Fruit fly (Drosophila melanogaster) whole organism, prepupa: ENCODE data around the gene mei-218.
A peak's percentile ranks its signal among the peaks of the same experiment; 100 is the strongest.

ENCODE experiments used
- Blimp-1 ChIP-seq: fragments of 200-800 bp; sonication (Bioruptor generic); optimal IDR thresholded peaks from 3 replicates; lab custom pipeline; 2017; ENCODE audit warnings: missing biosample characterization, missing genetic modification characterization, mild to moderate bottlenecking, moderate library complexity, missing genetic modification reagents
- CG10631 ChIP-seq: fragments of 200-800 bp; sonication (Bioruptor generic); optimal IDR thresholded peaks from 2 replicates; lab custom pipeline; 2016; ENCODE audit warnings: missing biosample characterization, missing genetic modification characterization
- CG10669 ChIP-seq: fragments of 200-800 bp; sonication (Bioruptor generic); optimal IDR thresholded peaks from 3 replicates; lab custom pipeline; 2018; ENCODE audit warnings: missing biosample characterization, mild to moderate bottlenecking, missing genetic modification characterization, moderate library complexity
- CG11294 ChIP-seq: fragments of 200-800 bp; sonication (Bioruptor generic); IDR thresholded peaks from 2 replicates; pipeline ENCODE4 v1.3.6; 2022; ENCODE audit warnings: missing biosample characterization, missing genetic modification characterization
- CG11762 ChIP-seq: fragments of 200-800 bp; sonication (Bioruptor generic); optimal IDR thresholded peaks from 3 replicates; lab custom pipeline; 2016; ENCODE audit warnings: missing biosample characterization, missing genetic modification characterization; ENCODE audit not compliant: insufficient read depth
- CG11902 ChIP-seq: fragments of 200-800 bp; sonication (Bioruptor generic); optimal IDR thresholded peaks from 3 replicates; lab custom pipeline; 2016; ENCODE audit warnings: missing biosample characterization, missing genetic modification characterization
- CG15336 ChIP-seq: fragments of 200-800 bp; sonication (Bioruptor generic); IDR thresholded peaks from 2 replicates; pipeline ENCODE4 v1.3.6; 2022; ENCODE audit warnings: missing biosample characterization, missing genetic modification characterization
- CG1621 ChIP-seq: fragments of 200-800 bp; sonication (Bioruptor generic); optimal IDR thresholded peaks from 3 replicates; lab custom pipeline; 2018; ENCODE audit warnings: missing biosample characterization, mild to moderate bottlenecking, missing genetic modification characterization
- CG31627 ChIP-seq: fragments of 200-800 bp; sonication (Bioruptor generic); optimal IDR thresholded peaks from 3 replicates; lab custom pipeline; 2016; ENCODE audit warnings: missing biosample characterization, missing genetic modification characterization
- CG32006 ChIP-seq: fragments of 200-800 bp; sonication (Bioruptor generic); optimal IDR thresholded peaks from 3 replicates; lab custom pipeline; 2017; ENCODE audit warnings: missing biosample characterization, mild to moderate bottlenecking, missing genetic modification characterization
- CG34406 ChIP-seq: fragments of 200-800 bp; sonication (Bioruptor generic); optimal IDR thresholded peaks from 3 replicates; lab custom pipeline; 2016; ENCODE audit warnings: missing biosample characterization, missing genetic modification characterization
- CG3919 ChIP-seq: fragments of 200-800 bp; sonication (Bioruptor generic); optimal IDR thresholded peaks from 3 replicates; lab custom pipeline; 2016; ENCODE audit warnings: missing biosample characterization, missing genetic modification characterization
- CG4318 ChIP-seq: fragments of 200-800 bp; sonication (Bioruptor generic); optimal IDR thresholded peaks from 3 replicates; lab custom pipeline; 2017; ENCODE audit warnings: missing biosample characterization, mild to moderate bottlenecking, missing genetic modification characterization
- CG6792 ChIP-seq: fragments of 200-800 bp; sonication (Bioruptor generic); optimal IDR thresholded peaks from 3 replicates; lab custom pipeline; 2016; ENCODE audit warnings: missing biosample characterization, missing genetic modification characterization
- CG6808 ChIP-seq: fragments of 200-800 bp; sonication (Bioruptor generic); optimal IDR thresholded peaks from 3 replicates; lab custom pipeline; 2017; ENCODE audit warnings: missing biosample characterization, missing genetic modification characterization, mild to moderate bottlenecking, moderate library complexity, missing genetic modification reagents
- CG6854 ChIP-seq: fragments of 200-800 bp; sonication (Bioruptor generic); optimal IDR thresholded peaks from 2 replicates; lab custom pipeline; 2017; ENCODE audit warnings: missing biosample characterization, mild to moderate bottlenecking, missing genetic modification characterization
- CG7368 ChIP-seq: fragments of 200-800 bp; sonication (Bioruptor generic); optimal IDR thresholded peaks from 3 replicates; lab custom pipeline; 2016; ENCODE audit warnings: missing biosample characterization, missing genetic modification characterization
- CG9139 ChIP-seq: fragments of 200-800 bp; sonication (Bioruptor generic); optimal IDR thresholded peaks from 3 replicates; lab custom pipeline; 2017; ENCODE audit warnings: missing biosample characterization, mild to moderate bottlenecking, missing genetic modification characterization
- Eip75B ChIP-seq: fragments of 200-800 bp; sonication (Bioruptor generic); optimal IDR thresholded peaks from 3 replicates; lab custom pipeline; 2016; ENCODE audit warnings: missing biosample characterization, missing genetic modification characterization
- Eip93F ChIP-seq: fragments of 200-800 bp; sonication (Bioruptor generic); optimal IDR thresholded peaks from 2 replicates; lab custom pipeline; 2016; ENCODE audit warnings: missing biosample characterization, mild to moderate bottlenecking, missing genetic modification characterization
- Ets21C ChIP-seq: fragments of 200-800 bp; sonication (Bioruptor generic); optimal IDR thresholded peaks from 3 replicates; lab custom pipeline; 2016; ENCODE audit warnings: missing biosample characterization, missing genetic modification characterization
- Ets96B ChIP-seq: fragments of 200-800 bp; optimal IDR thresholded peaks from 2 replicates; lab custom pipeline; 2019; ENCODE audit warnings: missing biosample characterization, mild to moderate bottlenecking, missing genetic modification characterization, moderate library complexity
- Gug ChIP-seq: fragments of 200-800 bp; sonication (Bioruptor generic); IDR thresholded peaks from 2 replicates; pipeline ENCODE4 v1.3.6; 2022; ENCODE audit warnings: missing biosample characterization, missing genetic modification characterization
- Hr38 ChIP-seq: sonication (Bioruptor generic); optimal IDR thresholded peaks from 2 replicates; lab custom pipeline; 2016; ENCODE audit warnings: missing biosample characterization, missing genetic modification characterization
- Hr39 ChIP-seq: fragments of 200-800 bp; sonication (Bioruptor generic); optimal IDR thresholded peaks from 2 replicates; lab custom pipeline; 2016; ENCODE audit warnings: missing biosample characterization, missing genetic modification characterization
- Hr4 ChIP-seq: fragments of 200-800 bp; sonication (Bioruptor generic); optimal IDR thresholded peaks from 3 replicates; lab custom pipeline; 2016; ENCODE audit warnings: missing biosample characterization, missing genetic modification characterization
- Lpt ChIP-seq: fragments of 200-800 bp; sonication (Bioruptor generic); optimal IDR thresholded peaks from 3 replicates; lab custom pipeline; 2016; ENCODE audit warnings: missing biosample characterization, missing genetic modification characterization
- Met ChIP-seq: fragments of 200-800 bp; sonication (Bioruptor generic); optimal IDR thresholded peaks from 3 replicates; lab custom pipeline; 2016; ENCODE audit warnings: missing biosample characterization, missing genetic modification characterization
- OdsH ChIP-seq: fragments of 200-800 bp; sonication (Bioruptor generic); optimal IDR thresholded peaks from 3 replicates; lab custom pipeline; 2016; ENCODE audit warnings: missing biosample characterization, missing genetic modification characterization
- Smox ChIP-seq: fragments of 200-800 bp; sonication (Bioruptor generic); optimal IDR thresholded peaks from 3 replicates; lab custom pipeline; 2016; ENCODE audit warnings: missing biosample characterization, missing genetic modification characterization
- Sox102F ChIP-seq: fragments of 200-800 bp; sonication (Bioruptor generic); optimal IDR thresholded peaks from 2 replicates; lab custom pipeline; 2016; ENCODE audit warnings: missing biosample characterization, mild to moderate bottlenecking, missing genetic modification characterization
- Sox14 ChIP-seq: fragments of 200-800 bp; sonication (Bioruptor generic); optimal IDR thresholded peaks from 3 replicates; lab custom pipeline; 2016; ENCODE audit warnings: missing biosample characterization, missing genetic modification characterization
- acj6 ChIP-seq: fragments of 200-800 bp; sonication (Bioruptor generic); optimal IDR thresholded peaks from 3 replicates; lab custom pipeline; 2016; ENCODE audit warnings: missing biosample characterization, missing genetic modification characterization
- cyc ChIP-seq: fragments of 200-800 bp; sonication (Bioruptor generic); optimal IDR thresholded peaks from 3 replicates; lab custom pipeline; 2016; ENCODE audit warnings: missing biosample characterization, missing genetic modification characterization
- dac ChIP-seq: fragments of 200-800 bp; sonication (Bioruptor generic); optimal IDR thresholded peaks from 2 replicates; lab custom pipeline; 2017; ENCODE audit warnings: missing biosample characterization, mild to moderate bottlenecking, missing genetic modification characterization
- eg ChIP-seq: fragments of 200-800 bp; sonication (Bioruptor generic); IDR thresholded peaks from 3 replicates; pipeline ENCODE4 v1.3.6; 2022; ENCODE audit warnings: missing biosample characterization, missing genetic modification characterization
- esn ChIP-seq: fragments of 200-800 bp; sonication (Bioruptor generic); optimal IDR thresholded peaks from 2 replicates; lab custom pipeline; 2016; ENCODE audit warnings: missing biosample characterization, mild to moderate bottlenecking, missing genetic modification characterization, moderate library complexity
- fd59A ChIP-seq: fragments of 200-800 bp; sonication (Bioruptor generic); optimal IDR thresholded peaks from 2 replicates; lab custom pipeline; 2017; ENCODE audit warnings: missing biosample characterization, mild to moderate bottlenecking, missing genetic modification characterization, missing genetic modification reagents
- fd85E ChIP-seq: fragments of 200-800 bp; sonication (Bioruptor generic); optimal IDR thresholded peaks from 3 replicates; lab custom pipeline; 2016; ENCODE audit warnings: missing biosample characterization, missing genetic modification characterization
- fkh ChIP-seq: fragments of 200-800 bp; sonication (Bioruptor generic); optimal IDR thresholded peaks from 3 replicates; lab custom pipeline; 2017; ENCODE audit warnings: missing biosample characterization, mild to moderate bottlenecking, missing genetic modification characterization, moderate library complexity
- lz ChIP-seq: fragments of 200-800 bp; sonication (Bioruptor generic); optimal IDR thresholded peaks from 3 replicates; lab custom pipeline; 2016; ENCODE audit warnings: missing biosample characterization, missing genetic modification characterization
- pdm3 ChIP-seq: fragments of 200-800 bp; sonication (Bioruptor generic); optimal IDR thresholded peaks from 3 replicates; lab custom pipeline; 2016; ENCODE audit warnings: missing biosample characterization, missing genetic modification characterization
- salr ChIP-seq, 2 experiments: fragments of 200-800 bp; sonication (Bioruptor generic); optimal IDR thresholded peaks; 3 replicates each; lab custom pipeline; 2016 to 2018; ENCODE audit warnings: missing biosample characterization in 2 of 2, missing genetic modification characterization in 2 of 2, mild to moderate bottlenecking in 1 of 2
- spab ChIP-seq: fragments of 200-800 bp; sonication (Bioruptor generic); optimal IDR thresholded peaks from 2 replicates; lab custom pipeline; 2017; ENCODE audit warnings: missing biosample characterization, mild to moderate bottlenecking, missing genetic modification characterization, missing genetic modification reagents
- ss ChIP-seq, 2 experiments: fragments of 200-800 bp; sonication (Bioruptor generic); optimal IDR thresholded peaks; 2 replicates in 1 of 2; 3 replicates in 1 of 2; lab custom pipeline; 2017 to 2018; ENCODE audit warnings: mild to moderate bottlenecking in 2 of 2, missing biosample characterization in 2 of 2, missing genetic modification characterization in 2 of 2, moderate library complexity in 1 of 2
- svp ChIP-seq: fragments of 200-800 bp; sonication (Bioruptor generic); peaks from one replicate; lab custom pipeline; 2016; ENCODE audit warnings: missing biosample characterization, missing genetic modification characterization
- vri ChIP-seq: fragments of 200-800 bp; sonication (Bioruptor generic); optimal IDR thresholded peaks from 3 replicates; lab custom pipeline; 2016; ENCODE audit warnings: missing biosample characterization, mild to moderate bottlenecking, missing genetic modification characterization

mei-218 gene

dm6 chrX:17121600-17121999 lies 21.2 kb downstream of the mei-218 start (continued):
- TF ChIP-seq salr (GFP tag; optimal IDR thresholded peaks at IDR 0.05; lab: Kevin White, UChicago) (no peak), CG7368 (GFP tag; lab: Kevin White, UChicago) (no peak), CG3919 (GFP tag; lab: Kevin White, UChicago) (no peak), eg (peak; percentile 30; the same call in 1 of the 3 replicates), Sox14 (GFP tag; lab: Kevin White, UChicago) (no peak), esn (GFP tag; lab: Kevin White, UChicago) (peak; percentile 39), Ets96B (tag; lab: Kevin White, UChicago) (peak; percentile 0), CG4318 (GFP tag; lab: Kevin White, UChicago) (peak; percentile 7), Eip93F (GFP tag; lab: Kevin White, UChicago) (no peak), CG11762 (GFP tag; lab: Kevin White, UChicago) (no peak), Smox (GFP tag; lab: Kevin White, UChicago) (peak; percentile 36), Lpt (GFP tag; lab: Kevin White, UChicago) (no peak), svp (GFP tag; lab: Kevin White, UChicago) (no peak), fd85E (no peak), CG31627 (peak; percentile 16), Gug (no peak), CG32006 (GFP tag; lab: Kevin White, UChicago) (peak; percentile 50), lz (GFP tag; lab: Kevin White, UChicago) (no peak), CG6854 (GFP tag; lab: Kevin White, UChicago) (no peak), CG11294 (GFP tag; lab: Robert Waterston, UW) (no peak), vri (no peak), dac (GFP tag; lab: Kevin White, UChicago) (no peak), CG1621 (tag; lab: Kevin White, UChicago) (no peak), Hr38 (GFP tag; lab: Kevin White, UChicago) (no peak), CG10631 (GFP tag; lab: Kevin White, UChicago) (peak; percentile 23), CG6792 (peak; percentile 34), spab (GFP tag; lab: Kevin White, UChicago) (no peak)

dm6 chrX:17113324-17113723 lies 29.5 kb downstream of the mei-218 start:
- TF ChIP-seq Lpt (GFP tag; lab: Kevin White, UChicago), result peak; percentile 61
- TF ChIP-seq lz (GFP tag; lab: Kevin White, UChicago), result peak; percentile 39
- TF ChIP-seq salr (GFP tag; optimal IDR thresholded peaks at IDR 0.05; lab: Kevin White, UChicago), result peak in 1 of 2 experiments; percentile 55
- TF ChIP-seq CG4318 (GFP tag; lab: Kevin White, UChicago), result peak; percentile 56
- TF ChIP-seq CG10669, result peak; percentile 35
- no peak for TF ChIP-seq Eip93F (GFP tag; lab: Kevin White, UChicago)
- TF ChIP-seq CG6808 (GFP tag; lab: Kevin White, UChicago), result peak; percentile 12
- peak; percentile 32 for TF ChIP-seq Hr4 (GFP tag; lab: Kevin White, UChicago)
- TF ChIP-seq vri, result no peak
- peak; percentile 42; the same call in 1 of the 2 replicates for TF ChIP-seq Gug
- TF ChIP-seq CG32006 (GFP tag; lab: Kevin White, UChicago), result peak; percentile 83
- peak; percentile 15 for TF ChIP-seq Hr39
- TF ChIP-seq Ets21C (GFP tag; lab: Kevin White, UChicago), result no peak
- TF ChIP-seq CG1621 (tag; lab: Kevin White, UChicago), result no peak
- peak; percentile 42 for TF ChIP-seq CG7368 (GFP tag; lab: Kevin White, UChicago)
- TF ChIP-seq fd59A (GFP tag; lab: Kevin White, UChicago), result peak; percentile 26
- TF ChIP-seq spab (GFP tag; lab: Kevin White, UChicago), result peak; percentile 29
- peak; percentile 81 for TF ChIP-seq CG34406 (GFP tag; lab: Kevin White, UChicago)
- peak; percentile 3 to 72 for TF ChIP-seq ss (GFP tag; optimal IDR thresholded peaks at IDR 0.05; lab: Kevin White, UChicago)
- TF ChIP-seq CG6854 (GFP tag; lab: Kevin White, UChicago), result no peak
- TF ChIP-seq CG11902 (GFP tag; lab: Kevin White, UChicago), result peak; percentile 48
- no peak for TF ChIP-seq fkh (GFP tag; lab: Kevin White, UChicago)
- TF ChIP-seq cyc (GFP tag; lab: Kevin White, UChicago), result peak; percentile 39
- no peak for TF ChIP-seq CG9139 (GFP tag; lab: Kevin White, UChicago)
- TF ChIP-seq Blimp-1 (GFP tag; lab: Kevin White, UChicago), result peak; percentile 1
- peak; percentile 49; the same call in 1 of the 3 replicates for TF ChIP-seq eg
- peak; percentile 82 for TF ChIP-seq OdsH (GFP tag; lab: Kevin White, UChicago)
- peak; percentile 13 for TF ChIP-seq Sox14 (GFP tag; lab: Kevin White, UChicago)
- no peak for TF ChIP-seq dac (GFP tag; lab: Kevin White, UChicago)
- TF ChIP-seq pdm3 (GFP tag; lab: Kevin White, UChicago), result peak; percentile 50
- peak; percentile 73 for TF ChIP-seq acj6
- peak; percentile 77 for TF ChIP-seq CG15336 (GFP tag; lab: Robert Waterston, UW)
- peak; percentile 35 for TF ChIP-seq Met
- TF ChIP-seq fd85E, result no peak
- peak; percentile 43 for TF ChIP-seq Sox102F (GFP tag; lab: Kevin White, UChicago)
- TF ChIP-seq CG3919 (GFP tag; lab: Kevin White, UChicago), result peak; percentile 61
- no peak for TF ChIP-seq Eip75B (GFP tag; lab: Kevin White, UChicago)
